Fruit fly (Drosophila melanogaster): Measurements from ENCODE around the gene eIF4EHP.

The eIF4EHP gene

DNA sequence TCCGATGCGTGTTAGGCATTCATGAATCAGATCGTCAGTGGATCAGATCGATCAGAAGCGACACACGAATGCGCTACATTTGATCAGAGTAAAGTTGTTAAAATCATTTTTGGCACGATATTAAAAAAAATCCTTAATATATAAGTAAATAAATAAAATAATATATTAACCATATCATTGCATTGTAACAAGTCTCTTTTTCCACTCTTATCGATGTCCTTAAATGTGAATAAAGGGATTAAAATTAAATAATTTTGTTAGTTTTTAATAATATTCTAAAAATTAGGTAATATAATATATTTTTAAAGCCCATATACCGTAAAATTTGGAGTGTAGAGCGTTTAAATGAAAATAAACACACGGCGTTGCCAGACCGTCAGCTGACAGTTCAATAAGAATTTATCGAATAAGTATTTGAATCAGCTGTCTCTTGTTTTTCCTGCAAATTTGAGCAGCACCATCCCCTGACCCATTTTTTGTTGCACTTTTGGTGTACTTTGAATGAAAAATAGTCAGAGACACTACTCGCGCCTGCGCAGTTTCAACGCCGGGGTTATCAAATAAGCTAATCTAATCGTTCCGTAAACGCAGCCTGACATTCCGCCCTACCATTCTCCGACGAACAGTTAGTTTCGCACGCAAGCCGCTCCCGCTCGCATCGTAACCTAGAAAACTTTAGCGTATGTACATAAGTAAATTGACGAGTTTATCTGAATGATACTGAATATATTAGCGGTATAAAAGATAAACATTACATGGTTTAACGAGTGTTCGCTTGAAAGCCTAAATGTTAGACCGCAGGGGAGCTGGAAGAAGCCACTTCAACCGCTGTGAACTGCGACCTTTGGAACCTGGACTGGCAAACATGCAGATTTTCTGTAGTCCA, 43.4 kb upstream of the eIF4EHP start, which contains the start of the genes p38a and CG6178 (continued):
- TF ChIP-seq CG12071 (GFP tag; optimal IDR thresholded peaks at IDR 0.05) (peak; percentile 85), Deaf1 (tag; optimal IDR thresholded peaks at IDR 0.05) (peak; percentile 89), Hsf (GFP tag; optimal IDR thresholded peaks at IDR 0.05) (peak; percentile 66), Gug (GFP tag; IDR thresholded peaks at IDR 0.05) (peak; percentile 95), yki (optimal IDR thresholded peaks at IDR 0.05) (no peak), CG8924 (tag; optimal IDR thresholded peaks at IDR 0.05) (peak; percentile 99), Bdp1 (GFP tag; optimal IDR thresholded peaks at IDR 0.05) (peak; percentile 33), CG8388 (GFP tag; optimal IDR thresholded peaks at IDR 0.05) (peak; percentile 97), CG9609 (GFP tag; optimal IDR thresholded peaks at IDR 0.05) (peak; percentile 64), CG9215 (GFP tag; IDR thresholded peaks at IDR 0.05) (peak; percentile 96), Mrtf (GFP tag; IDR thresholded peaks at IDR 0.05) (peak; percentile 95), fru (optimal IDR thresholded peaks at IDR 0.05) (no peak), dpn (GFP tag; optimal IDR thresholded peaks at IDR 0.05) (peak; percentile 51 to 94), H15 (GFP tag; IDR thresholded peaks at IDR 0.05) (peak; percentile 93), CG31365 (tag; optimal IDR thresholded peaks at IDR 0.05) (peak; percentile 9), ken (GFP tag; IDR thresholded peaks at IDR 0.05) (peak; percentile 94), jing (GFP tag; optimal IDR thresholded peaks at IDR 0.05) (peak; percentile 82), CG9932 (GFP tag; IDR thresholded peaks at IDR 0.05) (peak; percentile 97), Side (GFP tag; optimal IDR thresholded peaks at IDR 0.05) (no peak), CG9876 (GFP tag; optimal IDR thresholded peaks at IDR 0.05) (peak; percentile 13), Dbx (GFP tag; IDR thresholded peaks at IDR 0.05) (peak; percentile 96), CG18619 (GFP tag; optimal IDR thresholded peaks at IDR 0.05) (peak; percentile 97), CG9817 (tag; optimal IDR thresholded peaks at IDR 0.05) (peak; percentile 98), row (GFP tag; IDR thresholded peaks at IDR 0.05) (peak; percentile 97), CG34224 (GFP tag; IDR thresholded peaks at IDR 0.05; ENCODE audit: partially characterized antibody) (0 out of 3 replicates have a peak, but pooled peaks have one; percentile 25), knrl (GFP tag; IDR thresholded peaks at IDR 0.05; ENCODE audit: partially characterized antibody) (no peak), CG6689 (GFP tag; IDR thresholded peaks at IDR 0.05) (peak; percentile 98), Ets97D (GFP tag; optimal IDR thresholded peaks at IDR 0.05) (peak; percentile 50), CG3281 (GFP tag; optimal IDR thresholded peaks at IDR 0.05) (peak; percentile 99), sima (GFP tag; optimal IDR thresholded peaks at IDR 0.05) (no peak), eve (GFP tag; optimal IDR thresholded peaks at IDR 0.05) (no peak), CTCF (GFP tag; optimal IDR thresholded peaks at IDR 0.05) (peak; percentile 48), TFAM (GFP tag; optimal IDR thresholded peaks at IDR 0.05) (no peak), CG15514 (GFP tag; optimal IDR thresholded peaks at IDR 0.05) (peak; percentile 89), crp (GFP tag; optimal IDR thresholded peaks at IDR 0.05) (peak; percentile 39 to 89), az2 (GFP tag; optimal IDR thresholded peaks at IDR 0.05) (peak; percentile 93), CG11723 (GFP tag; optimal IDR thresholded peaks at IDR 0.05) (peak; percentile 91), Atf3 (GFP tag; optimal IDR thresholded peaks at IDR 0.05) (peak; percentile 26), usp (GFP tag; optimal IDR thresholded peaks at IDR 0.05) (no peak), pzg (GFP tag; optimal IDR thresholded peaks at IDR 0.05) (peak; percentile 52), CG32532 (GFP tag; IDR thresholded peaks at IDR 0.05) (peak; percentile 98), crol (GFP tag; IDR thresholded peaks at IDR 0.05) (peak; percentile 57), CG31441 (GFP tag; IDR thresholded peaks at IDR 0.05) (peak; percentile 99), emc (GFP tag; optimal IDR thresholded peaks at IDR 0.05) (peak; percentile 49), Sox102F (GFP tag; optimal IDR thresholded peaks at IDR 0.05) (peak; percentile 99), lilli (GFP tag; optimal IDR thresholded peaks at IDR 0.05) (peak; percentile 73), CG5245 (GFP tag; optimal IDR thresholded peaks at IDR 0.05) (peak; percentile 82), gce (GFP tag; IDR thresholded peaks at IDR 0.05) (peak; percentile 90), CG32767 (GFP tag; IDR thresholded peaks at IDR 0.05) (peak; percentile 98), dimm (GFP tag; IDR thresholded peaks at IDR 0.05) (peak; percentile 88), CG10321 (GFP tag; IDR thresholded peaks at IDR 0.05) (peak; percentile 77; the same call in 1 of the 2 replicates)
